Worm (Caenorhabditis elegans) whole organism, L2 larva: ENCODE measurements around the gene F58H1.8.

ENCODE experiments used
- ZK546.5 ChIP-seq: sonication (generic microtip); optimal IDR thresholded peaks from 2 replicates; lab custom pipeline; 2017; ENCODE audit warnings: missing biosample characterization, missing genetic modification characterization
- aly-2 ChIP-seq: fragments of 150-350 bp; optimal IDR thresholded peaks from 2 replicates; lab custom pipeline; 2014; ENCODE audit warnings: missing biosample characterization, missing genetic modification characterization
- ama-1 ChIP-seq: fragments of 150-350 bp; optimal IDR thresholded peaks from 2 replicates; lab custom pipeline; 2018; ENCODE audit warnings: inconsistent platforms
- ceh-82 ChIP-seq: fragments of 150-350 bp; optimal IDR thresholded peaks from 2 replicates; lab custom pipeline; 2014; ENCODE audit warnings: missing biosample characterization, missing genetic modification characterization
- egl-27 ChIP-seq: sonication (generic microtip); optimal IDR thresholded peaks from 3 replicates; lab custom pipeline; 2017; ENCODE audit warnings: missing biosample characterization, missing genetic modification reagents, missing genetic modification characterization
- lin-11 ChIP-seq: fragments of 150-350 bp; sonication (generic microtip); optimal IDR thresholded peaks from 2 replicates; lab custom pipeline; 2014; ENCODE audit warnings: missing biosample characterization, missing genetic modification characterization, inconsistent platforms, mixed read lengths
- lin-39 ChIP-seq: fragments of 150-350 bp; optimal IDR thresholded peaks from 2 replicates; lab custom pipeline; 2014; ENCODE audit warnings: missing biosample characterization, missing genetic modification reagents, missing genetic modification characterization
- mab-5 ChIP-seq: fragments of 150-350 bp; optimal IDR thresholded peaks from 2 replicates; lab custom pipeline; 2014; ENCODE audit warnings: missing biosample characterization, missing genetic modification characterization
- nhr-12 ChIP-seq: fragments of 150-350 bp; optimal IDR thresholded peaks from 2 replicates; lab custom pipeline; 2014; ENCODE audit warnings: missing biosample characterization, missing genetic modification characterization
- nhr-25 ChIP-seq: fragments of 150-350 bp; sonication (generic microtip); optimal IDR thresholded peaks from 3 replicates; lab custom pipeline; 2014; ENCODE audit warnings: missing biosample characterization, missing genetic modification characterization
- unc-62 ChIP-seq: fragments of 150-350 bp; optimal IDR thresholded peaks from 2 replicates; lab custom pipeline; 2014; ENCODE audit warnings: missing biosample characterization, missing genetic modification reagents, missing genetic modification characterization
- zag-1 ChIP-seq: fragments of 150-350 bp; optimal IDR thresholded peaks from 2 replicates; lab custom pipeline; 2014; ENCODE audit warnings: missing biosample characterization, missing genetic modification characterization

DNA sequence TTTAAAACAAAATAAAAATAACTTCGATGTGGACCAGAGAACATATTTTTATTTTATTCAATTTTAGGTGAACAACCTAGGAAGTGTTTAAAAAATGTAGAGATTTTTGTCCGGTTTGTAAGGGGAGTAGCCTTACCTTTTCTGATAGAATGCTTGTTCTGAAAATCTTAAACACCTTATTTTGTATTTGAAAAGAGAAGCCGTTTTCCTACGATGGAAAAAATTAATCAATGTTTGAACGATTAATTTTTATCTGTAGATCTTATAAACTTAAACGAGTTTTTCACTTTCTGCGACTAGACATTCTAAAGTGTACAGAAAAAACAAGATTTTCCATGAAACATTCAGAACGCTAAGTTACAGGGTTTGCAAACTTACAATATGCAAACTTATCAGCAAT is 7.4 kb downstream of the F58H1.8 start, which contains the start of gene F58H1.6:
- TF ChIP-seq ceh-82 (tag; lab: Kevin White, UChicago) (no peak), lin-11 (tag; lab: Kevin White, UChicago) (no peak), nhr-25 (tag; lab: Kevin White, UChicago) (no peak), lin-39 (no peak), ama-1 (lab: Kevin White, UChicago) (no peak), aly-2 (tag; lab: Kevin White, UChicago) (no peak), mab-5 (tag; lab: Kevin White, UChicago) (no peak), egl-27 (tag; lab: Kevin White, UChicago) (no peak), unc-62 (GFP tag; lab: Kevin White, UChicago) (no peak), zag-1 (tag; lab: Kevin White, UChicago) (no peak), nhr-12 (tag; lab: Kevin White, UChicago) (no peak), ZK546.5 (no peak)
